Fruit fly (Drosophila melanogaster) whole organism, wandering third instar larva: ENCODE data around the gene scrib.

Experiments
- CG32264 ChIP-seq: fragments of 200-800 bp; sonication (Bioruptor generic); optimal IDR thresholded peaks from 2 replicates; lab custom pipeline; 2016; ENCODE audit warnings: missing biosample characterization, missing genetic modification characterization
- CG9705 ChIP-seq: fragments of 200-800 bp; sonication (Bioruptor generic); optimal IDR thresholded peaks from 2 replicates; lab custom pipeline; 2018; ENCODE audit warnings: missing biosample characterization, mild to moderate bottlenecking, missing genetic modification characterization
- CrebA ChIP-seq: fragments of 200-800 bp; sonication (Bioruptor generic); optimal IDR thresholded peaks from 2 replicates; lab custom pipeline; 2016; ENCODE audit warnings: missing biosample characterization, mild to moderate bottlenecking, missing genetic modification characterization, borderline replicate concordance
- Dfd ChIP-seq: fragments of >200 bp; optimal IDR thresholded peaks from 2 replicates; lab custom pipeline; 2017; ENCODE audit warnings: missing biosample characterization, missing genetic modification characterization
- GATAd ChIP-seq: sonication (Bioruptor generic); optimal IDR thresholded peaks from 2 replicates; lab custom pipeline; 2016; ENCODE audit warnings: missing biosample characterization, missing genetic modification characterization
- HLH106 ChIP-seq: fragments of 200-800 bp; optimal IDR thresholded peaks from 3 replicates; lab custom pipeline; 2019; ENCODE audit warnings: missing biosample characterization, mild to moderate bottlenecking, missing genetic modification characterization, moderate library complexity
- Hnf4 ChIP-seq: fragments of 200-800 bp; sonication (Bioruptor generic); optimal IDR thresholded peaks from 2 replicates; lab custom pipeline; 2016; ENCODE audit warnings: missing biosample characterization, mild to moderate bottlenecking, missing genetic modification characterization
- Hr78 ChIP-seq: fragments of >200 bp; optimal IDR thresholded peaks from 2 replicates; lab custom pipeline; 2017; ENCODE audit warnings: missing biosample characterization, missing genetic modification characterization
- Hr83 ChIP-seq: fragments of 200-300 bp; sonication (Bioruptor generic); optimal IDR thresholded peaks from 2 replicates; lab custom pipeline; 2016; ENCODE audit warnings: missing biosample characterization, mild to moderate bottlenecking, missing genetic modification characterization, moderate library complexity; ENCODE audit not compliant: poor library complexity, severe bottlenecking
- Jra ChIP-seq: sonication (Bioruptor generic); optimal IDR thresholded peaks from 2 replicates; lab custom pipeline; 2016; ENCODE audit warnings: missing biosample characterization, missing genetic modification characterization
- Mio ChIP-seq: sonication (Bioruptor generic); optimal IDR thresholded peaks from 2 replicates; lab custom pipeline; 2016; ENCODE audit warnings: missing biosample characterization, missing genetic modification characterization
- N ChIP-seq: fragments of >200 bp; optimal IDR thresholded peaks from 2 replicates; lab custom pipeline; 2018; ENCODE audit warnings: missing biosample characterization, missing external identifiers, missing genetic modification characterization
- OdsH ChIP-seq: fragments of 200-800 bp; sonication (Bioruptor generic); optimal IDR thresholded peaks from 2 replicates; lab custom pipeline; 2016; ENCODE audit warnings: missing biosample characterization, mild to moderate bottlenecking, missing genetic modification characterization
- Rel ChIP-seq, 2 experiments: fragments of 200-800 bp; sonication (Bioruptor generic) in 1 of 2; optimal IDR thresholded peaks; 2 replicates in 1 of 2; 3 replicates in 1 of 2; lab custom pipeline; 2016 to 2019; ENCODE audit warnings: mild to moderate bottlenecking in 2 of 2, missing biosample characterization in 2 of 2, missing genetic modification characterization in 2 of 2, moderate library complexity in 1 of 2
- Sp1 ChIP-seq: fragments of 200-800 bp; sonication (Bioruptor generic); optimal IDR thresholded peaks from 3 replicates; lab custom pipeline; 2019; ENCODE audit warnings: missing biosample characterization, mild to moderate bottlenecking, missing genetic modification characterization, moderate library complexity
- Vsx2 ChIP-seq: fragments of 200-300, 225-300 bp; sonication (Bioruptor generic); optimal IDR thresholded peaks from 2 replicates; lab custom pipeline; 2018; ENCODE audit warnings: missing biosample characterization, missing genetic modification characterization; ENCODE audit not compliant: partially characterized antibody
- br ChIP-seq: fragments of 200-800 bp; sonication (Bioruptor generic); optimal IDR thresholded peaks from 2 replicates; lab custom pipeline; 2016; ENCODE audit warnings: missing biosample characterization, missing genetic modification characterization
- brk ChIP-seq: fragments of 200-800 bp; sonication (Bioruptor generic); optimal IDR thresholded peaks from 2 replicates; lab custom pipeline; 2016; ENCODE audit warnings: missing biosample characterization, mild to moderate bottlenecking, missing genetic modification characterization
- dmrt93B ChIP-seq: fragments of 200-800 bp; sonication (Bioruptor generic); optimal IDR thresholded peaks from 2 replicates; lab custom pipeline; 2018; ENCODE audit warnings: missing biosample characterization, mild to moderate bottlenecking, missing genetic modification characterization
- dsf ChIP-seq: sonication (Bioruptor generic); optimal IDR thresholded peaks from 2 replicates; lab custom pipeline; 2016; ENCODE audit warnings: missing biosample characterization, missing genetic modification characterization, borderline replicate concordance
- foxo ChIP-seq, 2 experiments: fragments of 200-800 bp; sonication (Bioruptor generic); optimal IDR thresholded peaks; 2 replicates in 1 of 2; 3 replicates in 1 of 2; lab custom pipeline; 2016 to 2017; ENCODE audit warnings: missing biosample characterization in 2 of 2, missing genetic modification characterization in 2 of 2
- fru ChIP-seq: fragments of 200-800 bp; sonication (Bioruptor generic); optimal IDR thresholded peaks from 3 replicates; lab custom pipeline; 2016; ENCODE audit warnings: missing biosample characterization, mild to moderate bottlenecking, missing genetic modification characterization
- h ChIP-seq: fragments of 200-800 bp; sonication (Bioruptor generic); optimal IDR thresholded peaks from 3 replicates; lab custom pipeline; 2016; ENCODE audit warnings: missing biosample characterization, mild to moderate bottlenecking, missing genetic modification characterization
- jim ChIP-seq: fragments of 175-275, 200-325 bp; sonication (Bioruptor generic); optimal IDR thresholded peaks from 2 replicates; lab custom pipeline; 2016; ENCODE audit warnings: missing biosample characterization, mild to moderate bottlenecking, missing genetic modification characterization
- lola ChIP-seq: fragments of >200 bp; optimal IDR thresholded peaks from 2 replicates; lab custom pipeline; 2017; ENCODE audit warnings: missing biosample characterization, missing genetic modification characterization
- pan ChIP-seq: fragments of >200 bp; optimal IDR thresholded peaks from 2 replicates; lab custom pipeline; 2017
- psq ChIP-seq: fragments of 200-800 bp; sonication (Bioruptor generic); optimal IDR thresholded peaks from 3 replicates; lab custom pipeline; 2017; ENCODE audit warnings: missing biosample characterization, mild to moderate bottlenecking, missing genetic modification characterization, moderate library complexity
- rgr ChIP-seq: fragments of 200-800 bp; sonication (Bioruptor generic); optimal IDR thresholded peaks from 3 replicates; lab custom pipeline; 2016; ENCODE audit warnings: missing biosample characterization, mild to moderate bottlenecking, missing genetic modification characterization
- sage ChIP-seq: fragments of 200-800 bp; sonication (Bioruptor generic); optimal IDR thresholded peaks from 2 replicates; lab custom pipeline; 2016; ENCODE audit warnings: missing biosample characterization, mild to moderate bottlenecking, missing genetic modification characterization
- sv ChIP-seq: fragments of 200-800 bp; sonication (Bioruptor generic); optimal IDR thresholded peaks from 3 replicates; lab custom pipeline; 2016; ENCODE audit warnings: missing biosample characterization, missing genetic modification characterization
- tai ChIP-seq: sonication (Bioruptor generic); optimal IDR thresholded peaks from 2 replicates; lab custom pipeline; 2016; ENCODE audit warnings: missing biosample characterization, missing genetic modification characterization
- woc ChIP-seq: sonication (Bioruptor generic); optimal IDR thresholded peaks from 2 replicates; lab custom pipeline; 2016; ENCODE audit warnings: missing biosample characterization, mild to moderate bottlenecking, missing genetic modification characterization

Gene scrib

dm6 chr3R:26628624-26629023, 92.5 kb downstream of the scrib start, which contains the start of gene TwdlK:
Gene TwdlK (minus strand): TSS chr3R:26628724.
- TF ChIP-seq Hr83 (GFP tag; lab: Kevin White, UChicago) (no peak), Hr78 (no peak), Hnf4 (GFP tag; lab: Kevin White, UChicago) (no peak), Rel (GFP tag; optimal IDR thresholded peaks at IDR 0.05; lab: Kevin White, UChicago) (no peak), Rel (tag; optimal IDR thresholded peaks at IDR 0.05; lab: Kevin White, UChicago) (no peak), sv (GFP tag; lab: Kevin White, UChicago) (no peak), CrebA (GFP tag; lab: Kevin White, UChicago) (no peak), GATAd (no peak), Mio (GFP tag; lab: Kevin White, UChicago) (no peak), Vsx2 (GFP tag; lab: Kevin White, UChicago) (no peak), woc (GFP tag; lab: Kevin White, UChicago) (no peak), Jra (no peak), jim (no peak), HLH106 (no peak), psq (no peak), tai (GFP tag; lab: Kevin White, UChicago) (no peak), Dfd (GFP tag; lab: Kevin White, UChicago) (no peak), br (GFP tag; lab: Kevin White, UChicago) (no peak), CG9705 (GFP tag; lab: Kevin White, UChicago) (no peak), dmrt93B (GFP tag; lab: Kevin White, UChicago) (no peak)

dm6 chr3R:26629618-26630017, 93.5 kb downstream of the scrib start, which contains the start of gene TwdlJ:
Gene TwdlJ (plus strand): TSS chr3R:26629918.
- TF ChIP-seq CG32264 (GFP tag; lab: Kevin White, UChicago) (no peak), woc (GFP tag; lab: Kevin White, UChicago) (no peak), GATAd (no peak), fru (GFP tag; lab: Kevin White, UChicago) (no peak), psq (no peak), rgr (GFP tag; lab: Kevin White, UChicago) (no peak), HLH106 (no peak), Hr78 (no peak), Rel (GFP tag; optimal IDR thresholded peaks at IDR 0.05; lab: Kevin White, UChicago) (no peak), Rel (tag; optimal IDR thresholded peaks at IDR 0.05; lab: Kevin White, UChicago) (no peak), sv (GFP tag; lab: Kevin White, UChicago) (no peak), sage (GFP tag; lab: Kevin White, UChicago) (no peak), OdsH (no peak), brk (GFP tag; lab: Kevin White, UChicago) (no peak), Vsx2 (GFP tag; lab: Kevin White, UChicago) (no peak), tai (GFP tag; lab: Kevin White, UChicago) (no peak)

dm6 chr3R:26631334-26631919, 95.3 kb downstream of the scrib start, which contains the start of gene TwdlN:
Gene TwdlN (plus strand): TSS chr3R:26631869.
- no peak for TF ChIP-seq dmrt93B (GFP tag; lab: Kevin White, UChicago)
- TF ChIP-seq pan: no peak
- TF ChIP-seq Sp1: no peak
- TF ChIP-seq Jra: no peak
- TF ChIP-seq tai (GFP tag; lab: Kevin White, UChicago): no peak
- no peak for TF ChIP-seq foxo (GFP tag; optimal IDR thresholded peaks at IDR 0.05; lab: Kevin White, UChicago)
- no peak for TF ChIP-seq br (GFP tag; lab: Kevin White, UChicago)

- TF ChIP-seq tai (GFP tag; lab: Kevin White, UChicago): no peak
- no peak for TF ChIP-seq N
- no peak for TF ChIP-seq HLH106
- no peak for TF ChIP-seq sage (GFP tag; lab: Kevin White, UChicago)
- no peak for TF ChIP-seq dsf
- no peak for TF ChIP-seq Mio (GFP tag; lab: Kevin White, UChicago)
- TF ChIP-seq Rel (GFP tag; optimal IDR thresholded peaks at IDR 0.05; lab: Kevin White, UChicago): no peak
- no peak for TF ChIP-seq Rel (tag; optimal IDR thresholded peaks at IDR 0.05; lab: Kevin White, UChicago)
- no peak for TF ChIP-seq lola (GFP tag; lab: Kevin White, UChicago)
- TF ChIP-seq CG32264 (GFP tag; lab: Kevin White, UChicago): no peak
- TF ChIP-seq OdsH: no peak
- no peak for TF ChIP-seq CrebA (GFP tag; lab: Kevin White, UChicago)
- TF ChIP-seq Hr78: no peak
- no peak for TF ChIP-seq rgr (GFP tag; lab: Kevin White, UChicago)
- no peak for TF ChIP-seq h (GFP tag; lab: Kevin White, UChicago)
- TF ChIP-seq dmrt93B (GFP tag; lab: Kevin White, UChicago): no peak
Measured at dm6 chr3R:26633010-26633409, 96.9 kb downstream of the scrib start.
